Worm (Caenorhabditis elegans) whole organism, L4 larva: ENCODE results near the gene unc-50.
A peak's percentile ranks its signal among the peaks of the same experiment; 100 is the strongest.

Experiments
- D1046.2 ChIP-seq: fragments of 200-800 bp; sonication (Bioruptor generic); IDR thresholded peaks from 2 replicates; pipeline ENCODE4 v1.3.6; 2022; ENCODE audit warnings: missing genetic modification characterization, missing compliant biosample characterization
- F44E2.7 ChIP-seq: fragments of 200-800 bp; sonication (Bioruptor generic); IDR thresholded peaks from 2 replicates; pipeline ENCODE4 v2.1.2; 2022; ENCODE audit warnings: missing genetic modification characterization, missing compliant biosample characterization
- F49E8.2 ChIP-seq: sonication (generic microtip); optimal IDR thresholded peaks from 2 replicates; lab custom pipeline; 2016; ENCODE audit warnings: missing compliant biosample characterization, mild to moderate bottlenecking, missing genetic modification characterization, borderline replicate concordance
- T26A8.4 ChIP-seq: fragments of 200-800 bp; sonication (Bioruptor generic); IDR thresholded peaks from 2 replicates; pipeline ENCODE4 v1.3.6; 2022; ENCODE audit warnings: missing genetic modification characterization, missing compliant biosample characterization
- Y105C5A.15 ChIP-seq: fragments of 200-800 bp; sonication (Bioruptor generic); IDR thresholded peaks from 2 replicates; pipeline ENCODE4 v1.3.6; 2022; ENCODE audit warnings: missing genetic modification characterization, missing compliant biosample characterization
- ZK337.2 ChIP-seq: fragments of 200-800 bp; sonication (Bioruptor generic); IDR thresholded peaks from 2 replicates; pipeline ENCODE4 v1.3.6; 2022; ENCODE audit warnings: missing genetic modification reagents, missing genetic modification characterization, missing compliant biosample characterization
- aha-1 ChIP-seq: fragments of 150-350 bp; peaks from one replicate; lab custom pipeline; 2014; ENCODE audit warnings: missing biosample characterization, missing genetic modification characterization
- arid-1 ChIP-seq: fragments of 200-800 bp; sonication (Bioruptor generic); conservative IDR thresholded peaks from 2 replicates; pipeline ENCODE4 v1.3.6; 2022; ENCODE audit warnings: missing genetic modification reagents, missing genetic modification characterization, missing compliant biosample characterization
- attf-4 ChIP-seq: sonication (generic microtip); optimal IDR thresholded peaks from 3 replicates; lab custom pipeline; 2017; ENCODE audit warnings: missing biosample characterization, missing genetic modification characterization
- cey-2 ChIP-seq: sonication (generic microtip); optimal IDR thresholded peaks from 3 replicates; lab custom pipeline; 2017; ENCODE audit warnings: missing genetic modification characterization, mild to moderate bottlenecking, missing compliant biosample characterization, antibody characterized with exemption, borderline replicate concordance; ENCODE audit not compliant: insufficient read depth
- daf-16 ChIP-seq, 3 experiments: sonication (generic microtip); optimal IDR thresholded peaks; 2 replicates each; lab custom pipeline; 2016 to 2017; ENCODE audit warnings: missing genetic modification characterization in 3 of 3, missing genetic modification reagents in 3 of 3, mild to moderate bottlenecking in 2 of 3, missing compliant biosample characterization in 2 of 3, missing biosample characterization in 1 of 3, moderate library complexity in 1 of 3
- daf-19 ChIP-seq: fragments of 200-800 bp; sonication (Bioruptor generic); conservative IDR thresholded peaks from 2 replicates; pipeline ENCODE4 v1.3.6; 2022; ENCODE audit warnings: missing genetic modification characterization, missing compliant biosample characterization
- daf-8 ChIP-seq: fragments of 200-800 bp; sonication (Bioruptor generic); IDR thresholded peaks from 2 replicates; pipeline ENCODE4 v1.3.6; 2022; ENCODE audit warnings: missing genetic modification characterization, missing compliant biosample characterization
- dmd-6 ChIP-seq: fragments of 200-800 bp; sonication (Bioruptor generic); IDR thresholded peaks from 2 replicates; pipeline ENCODE4 v1.3.6; 2022; ENCODE audit warnings: missing genetic modification reagents, missing genetic modification characterization, missing compliant biosample characterization
- dpl-1 ChIP-seq: fragments of 150-350 bp; optimal IDR thresholded peaks from 2 replicates; lab custom pipeline; 2014; ENCODE audit warnings: missing biosample characterization, missing genetic modification reagents, missing genetic modification characterization
- dve-1 ChIP-seq: sonication (generic microtip); optimal IDR thresholded peaks from 2 replicates; lab custom pipeline; 2017; ENCODE audit warnings: antibody characterized with exemption, mild to moderate bottlenecking, missing genetic modification characterization, missing compliant biosample characterization; ENCODE audit not compliant: insufficient read depth
- egl-43 ChIP-seq: fragments of 200-800 bp; sonication (Bioruptor generic); IDR thresholded peaks from 2 replicates; pipeline ENCODE4 v1.3.6; 2022; ENCODE audit warnings: missing genetic modification reagents, missing genetic modification characterization, missing compliant biosample characterization
- fos-1 ChIP-seq: fragments of 150-350 bp; optimal IDR thresholded peaks from 2 replicates; lab custom pipeline; 2014; ENCODE audit warnings: missing biosample characterization, missing genetic modification characterization
- gei-8 ChIP-seq: fragments of 200-800 bp; sonication (Bioruptor generic); optimal IDR thresholded peaks from 2 replicates; lab custom pipeline; 2018; ENCODE audit warnings: mild to moderate bottlenecking, missing genetic modification characterization, missing compliant biosample characterization
- hmg-1.1 ChIP-seq: fragments of 200-800 bp; sonication (Bioruptor generic); IDR thresholded peaks from 2 replicates; pipeline ENCODE4 v1.3.6; 2022; ENCODE audit warnings: missing genetic modification reagents, missing genetic modification characterization, missing compliant biosample characterization
- jun-1 ChIP-seq: fragments of 150-350 bp; optimal IDR thresholded peaks from 2 replicates; lab custom pipeline; 2014; ENCODE audit warnings: missing biosample characterization, missing genetic modification reagents, missing genetic modification characterization
- lin-1 ChIP-seq: fragments of 200-800 bp; sonication (Bioruptor generic); IDR thresholded peaks from 2 replicates; pipeline ENCODE4 v1.3.6; 2022; ENCODE audit warnings: missing genetic modification reagents, missing genetic modification characterization, missing compliant biosample characterization
- lin-13 ChIP-seq: fragments of 150-350 bp; optimal IDR thresholded peaks from 2 replicates; lab custom pipeline; 2014; ENCODE audit warnings: missing biosample characterization, missing genetic modification reagents, missing genetic modification characterization
- lin-29 ChIP-seq: fragments of 200-800 bp; sonication (Bioruptor generic); IDR thresholded peaks from 2 replicates; pipeline ENCODE4 v1.3.6; 2022; ENCODE audit warnings: missing genetic modification reagents, missing genetic modification characterization, missing compliant biosample characterization
- lin-38 ChIP-seq: fragments of 200-800 bp; sonication (Bioruptor generic); IDR thresholded peaks from 2 replicates; pipeline ENCODE4 v1.3.6; 2022; ENCODE audit warnings: missing genetic modification reagents, missing genetic modification characterization, missing compliant biosample characterization
- lin-39 ChIP-seq: fragments of 150-350 bp; optimal IDR thresholded peaks from 2 replicates; lab custom pipeline; 2014; ENCODE audit warnings: missing biosample characterization, missing genetic modification reagents, missing genetic modification characterization
- lsy-2 ChIP-seq, 2 experiments: fragments of 150-350 bp in 1 of 2; sonication (generic microtip) in 1 of 2; optimal IDR thresholded peaks; 2 replicates each; lab custom pipeline; 2014 to 2017; ENCODE audit warnings: missing biosample characterization in 2 of 2, missing genetic modification characterization in 2 of 2
- madf-5 ChIP-seq, 2 experiments: fragments of 200-800 bp; sonication (Bioruptor generic); IDR thresholded peaks; 2 replicates each; pipeline ENCODE4 v1.3.6; 2022; ENCODE audit warnings: missing compliant biosample characterization in 2 of 2, missing genetic modification characterization in 2 of 2
- mxl-3 ChIP-seq: fragments of 200-800 bp; sonication (Bioruptor generic); optimal IDR thresholded peaks from 2 replicates; lab custom pipeline; 2018; ENCODE audit warnings: mild to moderate bottlenecking, missing genetic modification characterization, missing compliant biosample characterization
- nhr-237 ChIP-seq: sonication (generic microtip); optimal IDR thresholded peaks from 2 replicates; lab custom pipeline; 2017; ENCODE audit warnings: missing biosample characterization, missing genetic modification characterization
- nhr-25 ChIP-seq: sonication (generic microtip); optimal IDR thresholded peaks from 2 replicates; lab custom pipeline; 2017; ENCODE audit warnings: missing genetic modification characterization, mild to moderate bottlenecking, missing compliant biosample characterization, antibody characterized with exemption, moderate library complexity, borderline replicate concordance; ENCODE audit not compliant: insufficient read depth
- nhr-28 ChIP-seq: fragments of 150-350 bp; optimal IDR thresholded peaks from 2 replicates; lab custom pipeline; 2014; ENCODE audit warnings: missing biosample characterization, missing genetic modification characterization
- nhr-76 ChIP-seq: fragments of 150-350 bp; optimal IDR thresholded peaks from 2 replicates; lab custom pipeline; 2014; ENCODE audit warnings: missing biosample characterization, missing genetic modification characterization
- php-3 ChIP-seq: fragments of 200-800 bp; sonication (Bioruptor generic); IDR thresholded peaks from 2 replicates; pipeline ENCODE4 v1.3.6; 2022; ENCODE audit warnings: missing genetic modification reagents, missing genetic modification characterization, missing compliant biosample characterization
- pqm-1 ChIP-seq: sonication (generic microtip); optimal IDR thresholded peaks from 2 replicates; lab custom pipeline; 2017; ENCODE audit warnings: missing biosample characterization, missing genetic modification characterization
- saeg-2 ChIP-seq: fragments of 200-800 bp; sonication (Bioruptor generic); IDR thresholded peaks from 2 replicates; pipeline ENCODE4 v1.3.6; 2022; ENCODE audit warnings: missing genetic modification reagents, missing genetic modification characterization, missing compliant biosample characterization
- snpc-1.2 ChIP-seq: fragments of 200-800 bp; sonication (Bioruptor generic); IDR thresholded peaks from 2 replicates; pipeline ENCODE4 v1.3.6; 2022; ENCODE audit warnings: missing genetic modification reagents, missing genetic modification characterization, missing compliant biosample characterization
- spr-1 ChIP-seq: sonication (generic microtip); optimal IDR thresholded peaks from 2 replicates; lab custom pipeline; 2016; ENCODE audit warnings: mild to moderate bottlenecking, missing genetic modification characterization, missing compliant biosample characterization
- tag-97 ChIP-seq: fragments of 200-800 bp; sonication (Bioruptor generic); IDR thresholded peaks from 2 replicates; pipeline ENCODE4 v1.3.6; 2022; ENCODE audit warnings: missing genetic modification characterization, missing compliant biosample characterization
- zag-1 ChIP-seq: fragments of 150-350 bp; optimal IDR thresholded peaks from 2 replicates; lab custom pipeline; 2014; ENCODE audit warnings: missing biosample characterization, missing genetic modification characterization
- ztf-7 ChIP-seq: fragments of 150-350 bp; optimal IDR thresholded peaks from 2 replicates; lab custom pipeline; 2014; ENCODE audit warnings: missing biosample characterization, missing genetic modification characterization

unc-50 gene

ce11 chrIII:10306049-10306448 lies 11.9 kb downstream of the unc-50 start, which contains the start of gene T07A5.1:
TSS of gene T07A5.1 (minus strand) at chrIII:10306197.
- no peak for TF ChIP-seq attf-4 (tag; lab: Kevin White, UChicago)
- TF ChIP-seq dpl-1 (GFP tag; lab: Kevin White, UChicago): no peak
- no peak for TF ChIP-seq madf-5 (GFP tag; IDR thresholded peaks at IDR 0.05; lab: Robert Waterston, UW)
- no peak for TF ChIP-seq lin-13 (GFP tag; lab: Kevin White, UChicago)
- TF ChIP-seq saeg-2 (GFP tag; lab: Robert Waterston, UW): no peak
- TF ChIP-seq nhr-25 (tag; lab: Kevin White, UChicago): no peak
- no peak for TF ChIP-seq F49E8.2 (tag; lab: Kevin White, UChicago)
- TF ChIP-seq jun-1 (tag; lab: Kevin White, UChicago): no peak
- TF ChIP-seq mxl-3 (GFP tag; lab: Kevin White, UChicago): no peak
- TF ChIP-seq hmg-1.1 (GFP tag; lab: Robert Waterston, UW): no peak
- TF ChIP-seq lin-29 (GFP tag; lab: Robert Waterston, UW): no peak
- no peak for TF ChIP-seq ZK337.2 (GFP tag; lab: Robert Waterston, UW)
- TF ChIP-seq daf-8: no peak
- TF ChIP-seq T26A8.4: no peak
- no peak for TF ChIP-seq Y105C5A.15 (GFP tag; lab: Robert Waterston, UW)
- no peak for TF ChIP-seq spr-1 (tag; lab: Kevin White, UChicago)
- no peak for TF ChIP-seq D1046.2
- no peak for TF ChIP-seq nhr-76
- TF ChIP-seq fos-1 (tag; lab: Kevin White, UChicago): no peak
- no peak for TF ChIP-seq lsy-2 (tag; optimal IDR thresholded peaks at IDR 0.05; lab: Kevin White, UChicago)
- TF ChIP-seq, all 104 proteins: peak for 0

ce11 chrIII:10305295-10305694 lies 12.7 kb downstream of the unc-50 start:
- TF ChIP-seq daf-16 (GFP tag; optimal IDR thresholded peaks at IDR 0.05; lab: Kevin White, UChicago) (no peak), daf-16 (tag; optimal IDR thresholded peaks at IDR 0.05; lab: Kevin White, UChicago) (no peak), snpc-1.2 (GFP tag; lab: Robert Waterston, UW) (no peak), lin-1 (0 out of 2 replicates have a peak, but pooled peaks have one; percentile 33), dmd-6 (GFP tag; lab: Robert Waterston, UW) (peak; percentile 21; the same call in 1 of the 2 replicates), saeg-2 (GFP tag; lab: Robert Waterston, UW) (no peak), arid-1 (GFP tag; lab: Robert Waterston, UW) (no peak), cey-2 (tag; lab: Kevin White, UChicago) (no peak), zag-1 (tag; lab: Kevin White, UChicago) (no peak), F44E2.7 (no peak), php-3 (GFP tag; lab: Robert Waterston, UW) (0 out of 2 replicates have a peak, but pooled peaks have one; percentile 39), egl-43 (GFP tag; lab: Robert Waterston, UW) (no peak), lin-38 (GFP tag; lab: Robert Waterston, UW) (no peak), daf-19 (GFP tag; lab: Robert Waterston, UW) (no peak), nhr-237 (tag; lab: Kevin White, UChicago) (no peak), ztf-7 (no peak), aha-1 (tag; lab: Kevin White, UChicago) (no peak), gei-8 (no peak), nhr-28 (tag; lab: Kevin White, UChicago) (peak; percentile 34), pqm-1 (tag; lab: Kevin White, UChicago) (peak; percentile 58), tag-97 (no peak), dve-1 (tag; lab: Kevin White, UChicago) (no peak), lin-39 (tag; lab: Kevin White, UChicago) (no peak)
